Fruit fly (Drosophila melanogaster) whole organism, prepupa: ENCODE results near the gene flfl.

ENCODE experiments used
- Blimp-1 ChIP-seq: fragments of 200-800 bp; sonication (Bioruptor generic); optimal IDR thresholded peaks from 3 replicates; lab custom pipeline; 2017; ENCODE audit warnings: missing biosample characterization, missing genetic modification characterization, mild to moderate bottlenecking, moderate library complexity, missing genetic modification reagents
- CG10631 ChIP-seq: fragments of 200-800 bp; sonication (Bioruptor generic); optimal IDR thresholded peaks from 2 replicates; lab custom pipeline; 2016; ENCODE audit warnings: missing biosample characterization, missing genetic modification characterization
- CG10669 ChIP-seq: fragments of 200-800 bp; sonication (Bioruptor generic); optimal IDR thresholded peaks from 3 replicates; lab custom pipeline; 2018; ENCODE audit warnings: missing biosample characterization, mild to moderate bottlenecking, missing genetic modification characterization, moderate library complexity
- CG11294 ChIP-seq: fragments of 200-800 bp; sonication (Bioruptor generic); IDR thresholded peaks from 2 replicates; pipeline ENCODE4 v1.3.6; 2022; ENCODE audit warnings: missing biosample characterization, missing genetic modification characterization
- CG11762 ChIP-seq: fragments of 200-800 bp; sonication (Bioruptor generic); optimal IDR thresholded peaks from 3 replicates; lab custom pipeline; 2016; ENCODE audit warnings: missing biosample characterization, missing genetic modification characterization; ENCODE audit not compliant: insufficient read depth
- CG11902 ChIP-seq: fragments of 200-800 bp; sonication (Bioruptor generic); optimal IDR thresholded peaks from 3 replicates; lab custom pipeline; 2016; ENCODE audit warnings: missing biosample characterization, missing genetic modification characterization
- CG1621 ChIP-seq: fragments of 200-800 bp; sonication (Bioruptor generic); optimal IDR thresholded peaks from 3 replicates; lab custom pipeline; 2018; ENCODE audit warnings: missing biosample characterization, mild to moderate bottlenecking, missing genetic modification characterization
- CG16779 ChIP-seq: fragments of 200-800 bp; sonication (Bioruptor generic); optimal IDR thresholded peaks from 3 replicates; lab custom pipeline; 2017; ENCODE audit warnings: missing biosample characterization, mild to moderate bottlenecking, missing genetic modification characterization
- CG3032 ChIP-seq: fragments of 200-800 bp; optimal IDR thresholded peaks from 2 replicates; lab custom pipeline; 2019; ENCODE audit warnings: missing biosample characterization, mild to moderate bottlenecking, missing genetic modification characterization, moderate library complexity
- CG31627 ChIP-seq: fragments of 200-800 bp; sonication (Bioruptor generic); optimal IDR thresholded peaks from 3 replicates; lab custom pipeline; 2016; ENCODE audit warnings: missing biosample characterization, missing genetic modification characterization
- CG32006 ChIP-seq: fragments of 200-800 bp; sonication (Bioruptor generic); optimal IDR thresholded peaks from 3 replicates; lab custom pipeline; 2017; ENCODE audit warnings: missing biosample characterization, mild to moderate bottlenecking, missing genetic modification characterization
- CG34406 ChIP-seq: fragments of 200-800 bp; sonication (Bioruptor generic); optimal IDR thresholded peaks from 3 replicates; lab custom pipeline; 2016; ENCODE audit warnings: missing biosample characterization, missing genetic modification characterization
- CG3919 ChIP-seq: fragments of 200-800 bp; sonication (Bioruptor generic); optimal IDR thresholded peaks from 3 replicates; lab custom pipeline; 2016; ENCODE audit warnings: missing biosample characterization, missing genetic modification characterization
- CG4318 ChIP-seq: fragments of 200-800 bp; sonication (Bioruptor generic); optimal IDR thresholded peaks from 3 replicates; lab custom pipeline; 2017; ENCODE audit warnings: missing biosample characterization, mild to moderate bottlenecking, missing genetic modification characterization
- CG6163 ChIP-seq: fragments of 200-800 bp; sonication (Bioruptor generic); IDR thresholded peaks from 3 replicates; pipeline ENCODE4 v1.3.6; 2022; ENCODE audit warnings: missing biosample characterization, missing genetic modification characterization
- CG6276 ChIP-seq: fragments of 200-800 bp; sonication (Bioruptor generic); optimal IDR thresholded peaks from 2 replicates; lab custom pipeline; 2017; ENCODE audit warnings: missing biosample characterization, mild to moderate bottlenecking, missing genetic modification characterization
- CG6792 ChIP-seq: fragments of 200-800 bp; sonication (Bioruptor generic); optimal IDR thresholded peaks from 3 replicates; lab custom pipeline; 2016; ENCODE audit warnings: missing biosample characterization, missing genetic modification characterization
- CG6808 ChIP-seq: fragments of 200-800 bp; sonication (Bioruptor generic); optimal IDR thresholded peaks from 3 replicates; lab custom pipeline; 2017; ENCODE audit warnings: missing biosample characterization, missing genetic modification characterization, mild to moderate bottlenecking, moderate library complexity, missing genetic modification reagents
- CG6854 ChIP-seq: fragments of 200-800 bp; sonication (Bioruptor generic); optimal IDR thresholded peaks from 2 replicates; lab custom pipeline; 2017; ENCODE audit warnings: missing biosample characterization, mild to moderate bottlenecking, missing genetic modification characterization
- CG7368 ChIP-seq: fragments of 200-800 bp; sonication (Bioruptor generic); optimal IDR thresholded peaks from 3 replicates; lab custom pipeline; 2016; ENCODE audit warnings: missing biosample characterization, missing genetic modification characterization
- CG8119 ChIP-seq: fragments of 200-800 bp; sonication (Bioruptor generic); IDR thresholded peaks from 3 replicates; pipeline ENCODE4 v1.3.6; 2022; ENCODE audit warnings: missing biosample characterization, missing genetic modification characterization
- CG8319 ChIP-seq: fragments of 200-800 bp; sonication (Bioruptor generic); optimal IDR thresholded peaks from 3 replicates; lab custom pipeline; 2016; ENCODE audit warnings: missing biosample characterization, missing genetic modification characterization
- CG8632 ChIP-seq: fragments of 200-800 bp; sonication (Bioruptor generic); optimal IDR thresholded peaks from 3 replicates; lab custom pipeline; 2016; ENCODE audit warnings: missing biosample characterization, missing genetic modification characterization
- CG9139 ChIP-seq: fragments of 200-800 bp; sonication (Bioruptor generic); optimal IDR thresholded peaks from 3 replicates; lab custom pipeline; 2017; ENCODE audit warnings: missing biosample characterization, mild to moderate bottlenecking, missing genetic modification characterization
- Eip75B ChIP-seq: fragments of 200-800 bp; sonication (Bioruptor generic); optimal IDR thresholded peaks from 3 replicates; lab custom pipeline; 2016; ENCODE audit warnings: missing biosample characterization, missing genetic modification characterization
- Eip78C ChIP-seq: fragments of 200-800 bp; sonication (Bioruptor generic); peaks from one replicate; lab custom pipeline; 2016; ENCODE audit warnings: missing biosample characterization, missing genetic modification characterization
- Eip93F ChIP-seq: fragments of 200-800 bp; sonication (Bioruptor generic); optimal IDR thresholded peaks from 2 replicates; lab custom pipeline; 2016; ENCODE audit warnings: missing biosample characterization, mild to moderate bottlenecking, missing genetic modification characterization
- Ets21C ChIP-seq: fragments of 200-800 bp; sonication (Bioruptor generic); optimal IDR thresholded peaks from 3 replicates; lab custom pipeline; 2016; ENCODE audit warnings: missing biosample characterization, missing genetic modification characterization
- Ets96B ChIP-seq: fragments of 200-800 bp; optimal IDR thresholded peaks from 2 replicates; lab custom pipeline; 2019; ENCODE audit warnings: missing biosample characterization, mild to moderate bottlenecking, missing genetic modification characterization, moderate library complexity
- Hr38 ChIP-seq: sonication (Bioruptor generic); optimal IDR thresholded peaks from 2 replicates; lab custom pipeline; 2016; ENCODE audit warnings: missing biosample characterization, missing genetic modification characterization
- Hr39 ChIP-seq: fragments of 200-800 bp; sonication (Bioruptor generic); optimal IDR thresholded peaks from 2 replicates; lab custom pipeline; 2016; ENCODE audit warnings: missing biosample characterization, missing genetic modification characterization
- Hr4 ChIP-seq: fragments of 200-800 bp; sonication (Bioruptor generic); optimal IDR thresholded peaks from 3 replicates; lab custom pipeline; 2016; ENCODE audit warnings: missing biosample characterization, missing genetic modification characterization
- Met ChIP-seq: fragments of 200-800 bp; sonication (Bioruptor generic); optimal IDR thresholded peaks from 3 replicates; lab custom pipeline; 2016; ENCODE audit warnings: missing biosample characterization, missing genetic modification characterization
- OdsH ChIP-seq: fragments of 200-800 bp; sonication (Bioruptor generic); optimal IDR thresholded peaks from 3 replicates; lab custom pipeline; 2016; ENCODE audit warnings: missing biosample characterization, missing genetic modification characterization
- Smox ChIP-seq: fragments of 200-800 bp; sonication (Bioruptor generic); optimal IDR thresholded peaks from 3 replicates; lab custom pipeline; 2016; ENCODE audit warnings: missing biosample characterization, missing genetic modification characterization
- Sox14 ChIP-seq: fragments of 200-800 bp; sonication (Bioruptor generic); optimal IDR thresholded peaks from 3 replicates; lab custom pipeline; 2016; ENCODE audit warnings: missing biosample characterization, missing genetic modification characterization
- Sox15 ChIP-seq: fragments of 200-800 bp; sonication (Bioruptor generic); optimal IDR thresholded peaks from 3 replicates; lab custom pipeline; 2016; ENCODE audit warnings: missing biosample characterization, missing genetic modification characterization
- acj6 ChIP-seq: fragments of 200-800 bp; sonication (Bioruptor generic); optimal IDR thresholded peaks from 3 replicates; lab custom pipeline; 2016; ENCODE audit warnings: missing biosample characterization, missing genetic modification characterization
- cyc ChIP-seq: fragments of 200-800 bp; sonication (Bioruptor generic); optimal IDR thresholded peaks from 3 replicates; lab custom pipeline; 2016; ENCODE audit warnings: missing biosample characterization, missing genetic modification characterization
- dac ChIP-seq: fragments of 200-800 bp; sonication (Bioruptor generic); optimal IDR thresholded peaks from 2 replicates; lab custom pipeline; 2017; ENCODE audit warnings: missing biosample characterization, mild to moderate bottlenecking, missing genetic modification characterization
- dsx ChIP-seq: fragments of 200-800 bp; optimal IDR thresholded peaks from 3 replicates; lab custom pipeline; 2019; ENCODE audit warnings: missing biosample characterization, mild to moderate bottlenecking, missing genetic modification characterization, moderate library complexity; ENCODE audit not compliant: poor library complexity, severe bottlenecking
- esn ChIP-seq: fragments of 200-800 bp; sonication (Bioruptor generic); optimal IDR thresholded peaks from 2 replicates; lab custom pipeline; 2016; ENCODE audit warnings: missing biosample characterization, mild to moderate bottlenecking, missing genetic modification characterization, moderate library complexity
- fd85E ChIP-seq: fragments of 200-800 bp; sonication (Bioruptor generic); optimal IDR thresholded peaks from 3 replicates; lab custom pipeline; 2016; ENCODE audit warnings: missing biosample characterization, missing genetic modification characterization
- fkh ChIP-seq: fragments of 200-800 bp; sonication (Bioruptor generic); optimal IDR thresholded peaks from 3 replicates; lab custom pipeline; 2017; ENCODE audit warnings: missing biosample characterization, mild to moderate bottlenecking, missing genetic modification characterization, moderate library complexity
- lz ChIP-seq: fragments of 200-800 bp; sonication (Bioruptor generic); optimal IDR thresholded peaks from 3 replicates; lab custom pipeline; 2016; ENCODE audit warnings: missing biosample characterization, missing genetic modification characterization
- net ChIP-seq: fragments of 200-800 bp; sonication (Bioruptor generic); optimal IDR thresholded peaks from 3 replicates; lab custom pipeline; 2016; ENCODE audit warnings: missing biosample characterization, missing genetic modification characterization
- pdm3 ChIP-seq: fragments of 200-800 bp; sonication (Bioruptor generic); optimal IDR thresholded peaks from 3 replicates; lab custom pipeline; 2016; ENCODE audit warnings: missing biosample characterization, missing genetic modification characterization
- salr ChIP-seq, 2 experiments: fragments of 200-800 bp; sonication (Bioruptor generic); optimal IDR thresholded peaks; 3 replicates each; lab custom pipeline; 2016 to 2018; ENCODE audit warnings: missing biosample characterization in 2 of 2, missing genetic modification characterization in 2 of 2, mild to moderate bottlenecking in 1 of 2
- ss ChIP-seq, 2 experiments: fragments of 200-800 bp; sonication (Bioruptor generic); optimal IDR thresholded peaks; 2 replicates in 1 of 2; 3 replicates in 1 of 2; lab custom pipeline; 2017 to 2018; ENCODE audit warnings: mild to moderate bottlenecking in 2 of 2, missing biosample characterization in 2 of 2, missing genetic modification characterization in 2 of 2, moderate library complexity in 1 of 2
- topi ChIP-seq: fragments of 200-800 bp; sonication (Bioruptor generic); optimal IDR thresholded peaks from 3 replicates; lab custom pipeline; 2016; ENCODE audit warnings: missing biosample characterization, missing genetic modification characterization
- vri ChIP-seq: fragments of 200-800 bp; sonication (Bioruptor generic); optimal IDR thresholded peaks from 3 replicates; lab custom pipeline; 2016; ENCODE audit warnings: missing biosample characterization, mild to moderate bottlenecking, missing genetic modification characterization

The flfl gene

DNA sequence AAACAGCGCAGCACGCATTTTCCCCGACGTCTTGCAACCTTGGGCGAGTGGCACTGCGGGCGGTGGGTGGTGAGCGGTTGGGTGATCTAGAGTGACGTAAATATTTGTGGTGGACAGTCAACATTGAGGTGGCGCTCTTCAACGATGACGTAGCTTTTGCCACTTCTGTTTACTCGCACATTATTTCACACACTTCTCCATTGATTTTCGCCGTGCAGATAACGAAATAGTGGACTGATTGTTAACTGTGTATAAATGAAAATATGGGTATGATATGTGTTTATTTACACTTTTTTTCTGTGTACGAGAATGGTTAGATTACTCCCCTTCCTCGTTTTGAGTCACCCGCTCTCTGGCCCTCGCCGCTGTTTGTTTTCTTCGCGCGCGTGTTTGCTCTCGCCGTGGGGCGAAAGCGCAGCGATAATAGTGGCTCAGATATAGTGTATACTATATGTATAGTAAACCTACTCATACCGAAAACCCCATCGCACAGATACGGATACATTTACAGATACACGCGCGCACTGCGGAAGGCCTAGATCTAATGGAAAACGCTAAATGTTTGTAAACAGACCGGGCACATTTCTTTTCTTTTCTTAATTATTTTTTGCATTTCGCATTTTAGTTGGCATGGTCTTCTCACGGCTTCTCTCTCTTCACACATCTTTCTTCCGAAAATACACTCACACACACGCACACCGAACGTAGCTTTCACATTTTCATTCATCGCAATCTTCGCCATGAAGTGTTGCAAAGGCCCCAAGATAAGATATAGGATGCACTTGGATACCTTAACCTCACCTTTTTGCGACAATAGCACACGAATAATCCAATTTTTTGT is 2.9 kb downstream of the flfl start, which contains the start of gene omd:
omd (minus strand) TSS at position 840 of the 841 bp plus-strand sequence.
- no peak for TF ChIP-seq CG11762 (GFP tag; lab: Kevin White, UChicago)
- TF ChIP-seq CG16779 (tag; lab: Kevin White, UChicago) = peak; percentile 69
- peak; percentile 30 for TF ChIP-seq net (GFP tag; lab: Kevin White, UChicago)
- no peak for TF ChIP-seq CG9139
- no peak for TF ChIP-seq CG11902 (GFP tag; lab: Kevin White, UChicago)
- no peak for TF ChIP-seq dac (GFP tag; lab: Kevin White, UChicago)
- no peak for TF ChIP-seq dsx (GFP tag; lab: Kevin White, UChicago)
- no peak for TF ChIP-seq CG4318 (GFP tag; lab: Kevin White, UChicago)
- TF ChIP-seq CG32006 (GFP tag; lab: Kevin White, UChicago) = peak; percentile 51
- TF ChIP-seq Smox (GFP tag; lab: Kevin White, UChicago) = no peak
- no peak for TF ChIP-seq Sox15 (GFP tag; lab: Kevin White, UChicago)
- peak; percentile 20 for TF ChIP-seq CG34406 (GFP tag; lab: Kevin White, UChicago)
- no peak for TF ChIP-seq fd85E (GFP tag; lab: Kevin White, UChicago)
- no peak for TF ChIP-seq cyc (GFP tag; lab: Kevin White, UChicago)
- no peak for TF ChIP-seq CG10669 (GFP tag; lab: Kevin White, UChicago)
- TF ChIP-seq CG3919 (GFP tag; lab: Kevin White, UChicago) = peak; percentile 23
- TF ChIP-seq CG3032 = no peak
- no peak for TF ChIP-seq topi
- no peak for TF ChIP-seq Sox14 (GFP tag; lab: Kevin White, UChicago)
- peak; percentile 43; the same call in 1 of the 3 replicates for TF ChIP-seq CG8119
- TF ChIP-seq Eip78C (GFP tag; lab: Kevin White, UChicago) = peak; percentile 78
- TF ChIP-seq Eip93F = no peak
- no peak for TF ChIP-seq CG10631
- TF ChIP-seq OdsH = no peak
- TF ChIP-seq CG7368 (GFP tag; lab: Kevin White, UChicago) = peak; percentile 25
- peak; percentile 52 for TF ChIP-seq Hr4 (GFP tag; lab: Kevin White, UChicago)
- peak; percentile 16 for TF ChIP-seq acj6 (GFP tag; lab: Kevin White, UChicago)
- no peak for TF ChIP-seq Eip75B (GFP tag; lab: Kevin White, UChicago)
- TF ChIP-seq Blimp-1 (GFP tag; lab: Kevin White, UChicago) = no peak
- no peak for TF ChIP-seq CG6854 (GFP tag; lab: Kevin White, UChicago)
- peak; percentile 5 to 14 for TF ChIP-seq salr (GFP tag; optimal IDR thresholded peaks at IDR 0.05; lab: Kevin White, UChicago)
- no peak for TF ChIP-seq esn (GFP tag; lab: Kevin White, UChicago)
- no peak for TF ChIP-seq CG11294
- TF ChIP-seq CG8632 (GFP tag; lab: Kevin White, UChicago) = peak; percentile 21
- no peak for TF ChIP-seq CG6808 (GFP tag; lab: Kevin White, UChicago)
- no peak for TF ChIP-seq Hr38 (GFP tag; lab: Kevin White, UChicago)
- no peak for TF ChIP-seq lz
- peak; percentile 59; the same call in 2 of the 3 replicates for TF ChIP-seq CG6163 (GFP tag; lab: Robert Waterston, UW)
- no peak for TF ChIP-seq CG6792 (GFP tag; lab: Kevin White, UChicago)
- no peak for TF ChIP-seq Ets21C (GFP tag; lab: Kevin White, UChicago)
- peak; percentile 99 for TF ChIP-seq fkh
- no peak for TF ChIP-seq CG6276
- TF ChIP-seq CG31627 = no peak
- no peak for TF ChIP-seq Ets96B (tag; lab: Kevin White, UChicago)
- TF ChIP-seq pdm3 (GFP tag; lab: Kevin White, UChicago) = no peak
- peak in 1 of 2 experiments; percentile 47 for TF ChIP-seq ss (GFP tag; optimal IDR thresholded peaks at IDR 0.05; lab: Kevin White, UChicago)
- no peak for TF ChIP-seq CG1621
- no peak for TF ChIP-seq Met
- TF ChIP-seq vri (GFP tag; lab: Kevin White, UChicago) = no peak
- TF ChIP-seq CG8319 (GFP tag; lab: Kevin White, UChicago) = no peak
- TF ChIP-seq Hr39 (GFP tag; lab: Kevin White, UChicago) = no peak
